Fruit fly (Drosophila melanogaster): ENCODE results near the gene fon.

Gene fon

dm6 chr2L:19398317-19399234 lies 12.6 kb upstream of the fon start, which contains the start of gene CG17544 (continued):
- peak; percentile 81 for TF ChIP-seq CG15269 (tag; optimal IDR thresholded peaks at IDR 0.05)
- TF ChIP-seq CG6765 (GFP tag; optimal IDR thresholded peaks at IDR 0.05) = peak; percentile 82
- no peak for TF ChIP-seq mld (GFP tag; IDR thresholded peaks at IDR 0.05; ENCODE audit: partially characterized antibody)
- TF ChIP-seq gcm2 (GFP tag; optimal IDR thresholded peaks at IDR 0.05) = no peak
- TF ChIP-seq CG6254 (GFP tag; optimal IDR thresholded peaks at IDR 0.05) = peak; percentile 53
- TF ChIP-seq Eip74EF (GFP tag; optimal IDR thresholded peaks at IDR 0.05) = peak in 1 of 2 experiments; percentile 22
- no peak for TF ChIP-seq CG10565 (GFP tag; optimal IDR thresholded peaks at IDR 0.05)
- no peak for TF ChIP-seq CG17328 (GFP tag; IDR thresholded peaks at IDR 0.05)
- peak; percentile 92 for TF ChIP-seq CG8924 (tag; optimal IDR thresholded peaks at IDR 0.05)
- peak; percentile 68 for TF ChIP-seq twi (tag; optimal IDR thresholded peaks at IDR 0.05)
- no peak; the same call in 2 of the 3 replicates for TF ChIP-seq CG14050 (GFP tag; IDR thresholded peaks at IDR 0.05)
- no peak for TF ChIP-seq HmgD (GFP tag; optimal IDR thresholded peaks at IDR 0.05)
- TF ChIP-seq stwl (tag; optimal IDR thresholded peaks at IDR 0.05) = no peak
- peak; percentile 89 for TF ChIP-seq CG1233 (GFP tag; optimal IDR thresholded peaks at IDR 0.05)
- no peak for TF ChIP-seq Dref (GFP tag; IDR thresholded peaks at IDR 0.05)
- no peak for TF ChIP-seq CG2129 (GFP tag; IDR thresholded peaks at IDR 0.05; ENCODE audit: partially characterized antibody)
- peak; percentile 62 for TF ChIP-seq az2 (GFP tag; optimal IDR thresholded peaks at IDR 0.05)
- TF ChIP-seq CG18599 (GFP tag; optimal IDR thresholded peaks at IDR 0.05) = peak; percentile 94
- no peak for TF ChIP-seq Hmx (GFP tag; optimal IDR thresholded peaks at IDR 0.05)
- TF ChIP-seq CG30431 (GFP tag; optimal IDR thresholded peaks at IDR 0.05) = peak; percentile 64
- peak; percentile 13 for TF ChIP-seq CG1603 (tag; optimal IDR thresholded peaks at IDR 0.05)
- peak; percentile 70 for TF ChIP-seq CG10654 (GFP tag; optimal IDR thresholded peaks at IDR 0.05)
- peak; percentile 52; the same call in 1 of the 3 replicates for TF ChIP-seq Aef1 (GFP tag; IDR thresholded peaks at IDR 0.05)
- TF ChIP-seq Fer1 (GFP tag; optimal IDR thresholded peaks at IDR 0.05) = peak; percentile 87
- TF ChIP-seq pho (GFP tag; optimal IDR thresholded peaks at IDR 0.05) = peak; percentile 26
- TF ChIP-seq CG10431 (GFP tag; optimal IDR thresholded peaks at IDR 0.05) = peak; percentile 1
- peak; percentile 50 for TF ChIP-seq CG2875 (GFP tag; optimal IDR thresholded peaks at IDR 0.05)
- TF ChIP-seq Lhr (GFP tag; optimal IDR thresholded peaks at IDR 0.05) = peak; percentile 8
- no peak for TF ChIP-seq B-H1 (GFP tag; IDR thresholded peaks at IDR 0.05)
- TF ChIP-seq CG7987 (GFP tag; optimal IDR thresholded peaks at IDR 0.05) = peak; percentile 29
- TF ChIP-seq ase (GFP tag; IDR thresholded peaks at IDR 0.05) = peak; percentile 49; the same call in 1 of the 3 replicates
- peak; percentile 64 for TF ChIP-seq Asciz (GFP tag; optimal IDR thresholded peaks at IDR 0.05)
- no peak for TF ChIP-seq Dip2 (GFP tag; IDR thresholded peaks at IDR 0.05)
- peak; percentile 99 for TF ChIP-seq CG34422 (GFP tag; IDR thresholded peaks at IDR 0.05)
- TF ChIP-seq CG10274 (GFP tag; optimal IDR thresholded peaks at IDR 0.05) = peak; percentile 56
- TF ChIP-seq cad (GFP tag; optimal IDR thresholded peaks at IDR 0.05) = no peak
- TF ChIP-seq dmrt11E (tag; optimal IDR thresholded peaks at IDR 0.05) = peak; percentile 79
- TF ChIP-seq pita (GFP tag; optimal IDR thresholded peaks at IDR 0.05) = no peak
- TF ChIP-seq CG42726 (GFP tag; IDR thresholded peaks at IDR 0.05; ENCODE audit: partially characterized antibody) = no peak
- no peak for TF ChIP-seq eyg (GFP tag; optimal IDR thresholded peaks at IDR 0.05)
- no peak for TF ChIP-seq knrl (GFP tag; IDR thresholded peaks at IDR 0.05; ENCODE audit: partially characterized antibody)
- no peak for TF ChIP-seq ash1 (GFP tag; optimal IDR thresholded peaks at IDR 0.05)
- peak; percentile 68 for TF ChIP-seq CG2120 (GFP tag; optimal IDR thresholded peaks at IDR 0.05)
- TF ChIP-seq dimm (GFP tag; IDR thresholded peaks at IDR 0.05) = no peak
- TF ChIP-seq CG6654 (GFP tag; optimal IDR thresholded peaks at IDR 0.05) = peak; percentile 66
- peak; percentile 84 for TF ChIP-seq sens (GFP tag)
- TF ChIP-seq hth (optimal IDR thresholded peaks at IDR 0.05) = no peak
- peak; percentile 86 for TF ChIP-seq CG10209 (GFP tag; optimal IDR thresholded peaks at IDR 0.05)
